Fruit fly (Drosophila melanogaster) whole organism, embryonic: ENCODE results near the gene CG16790.

ENCODE experiments used
- B-H2 ChIP-seq: fragments of 200-800 bp; sonication (Bioruptor generic); optimal IDR thresholded peaks from 2 replicates; lab custom pipeline; 2018; ENCODE audit warnings: missing biosample characterization, mild to moderate bottlenecking, missing genetic modification characterization
- CG10431 ChIP-seq: fragments of 200-800 bp; sonication (Bioruptor generic); optimal IDR thresholded peaks from 3 replicates; lab custom pipeline; 2018; ENCODE audit warnings: missing biosample characterization, mild to moderate bottlenecking, missing genetic modification characterization
- CG10543 ChIP-seq: fragments of 200-800 bp; sonication (Bioruptor generic); optimal IDR thresholded peaks from 3 replicates; lab custom pipeline; 2017; ENCODE audit warnings: missing biosample characterization, mild to moderate bottlenecking, missing genetic modification characterization, moderate library complexity
- CG11085 ChIP-seq: fragments of 200-800 bp; sonication (Bioruptor generic); IDR thresholded peaks from 2 replicates; pipeline ENCODE4 v1.3.6; 2022; ENCODE audit warnings: missing biosample characterization, missing genetic modification characterization
- CG11398 ChIP-seq: fragments of 200-800 bp; sonication (Bioruptor generic); optimal IDR thresholded peaks from 2 replicates; lab custom pipeline; 2016; ENCODE audit warnings: missing biosample characterization, missing genetic modification characterization
- CG11504 ChIP-seq: fragments of 200-800 bp; sonication (Bioruptor generic); optimal IDR thresholded peaks from 3 replicates; lab custom pipeline; 2019; ENCODE audit warnings: missing biosample characterization, mild to moderate bottlenecking, missing genetic modification characterization, moderate library complexity
- CG12155 ChIP-seq: fragments of 200-800 bp; sonication (Bioruptor generic); optimal IDR thresholded peaks from 3 replicates; lab custom pipeline; 2016; ENCODE audit warnings: missing biosample characterization, missing genetic modification characterization
- CG12391 ChIP-seq: fragments of 200-800 bp; sonication (Bioruptor generic); optimal IDR thresholded peaks from 3 replicates; lab custom pipeline; 2018; ENCODE audit warnings: missing biosample characterization, mild to moderate bottlenecking, missing genetic modification characterization, moderate library complexity
- CG12769 ChIP-seq: fragments of 200-800 bp; sonication (Bioruptor generic); optimal IDR thresholded peaks from 2 replicates; lab custom pipeline; 2019; ENCODE audit warnings: missing biosample characterization, mild to moderate bottlenecking, missing genetic modification characterization, moderate library complexity
- CG14441 ChIP-seq: fragments of 200-800 bp; sonication (Bioruptor generic); IDR thresholded peaks from 2 replicates; pipeline ENCODE4 v1.3.6; 2022; ENCODE audit warnings: missing biosample characterization, missing genetic modification characterization
- CG14860 ChIP-seq: fragments of 200-800 bp; sonication (Bioruptor generic); IDR thresholded peaks from 3 replicates; pipeline ENCODE4 v1.3.6; 2022; ENCODE audit warnings: missing biosample characterization, missing genetic modification characterization; ENCODE audit not compliant: partially characterized antibody
- CG17802 ChIP-seq: fragments of 200-800 bp; sonication (Bioruptor generic); optimal IDR thresholded peaks from 2 replicates; lab custom pipeline; 2018; ENCODE audit warnings: missing biosample characterization, mild to moderate bottlenecking, missing genetic modification characterization, moderate library complexity
- CG2199 ChIP-seq: fragments of 200-800 bp; sonication (Bioruptor generic); IDR thresholded peaks from 3 replicates; pipeline ENCODE4 v1.3.6; 2022; ENCODE audit warnings: missing biosample characterization, missing genetic modification characterization
- CG32767 ChIP-seq: fragments of 200-800 bp; sonication (Bioruptor generic); IDR thresholded peaks from 2 replicates; pipeline ENCODE4 v1.3.6; 2022; ENCODE audit warnings: missing biosample characterization, missing genetic modification characterization
- CG34224 ChIP-seq: fragments of 200-800 bp; sonication (Bioruptor generic); IDR thresholded peaks from 3 replicates; pipeline ENCODE4 v1.3.6; 2022; ENCODE audit warnings: missing biosample characterization, missing genetic modification characterization; ENCODE audit not compliant: partially characterized antibody
- CG43689 ChIP-seq: fragments of 200-800 bp; sonication (Bioruptor generic); IDR thresholded peaks from 2 replicates; pipeline ENCODE4 v1.3.6; 2022; ENCODE audit warnings: missing biosample characterization, missing genetic modification characterization
- CG4617 ChIP-seq: fragments of 200-800 bp; sonication (Bioruptor generic); optimal IDR thresholded peaks from 3 replicates; lab custom pipeline; 2016; ENCODE audit warnings: missing biosample characterization, missing genetic modification characterization, borderline replicate concordance
- CG6272 ChIP-seq: fragments of 200-800 bp; sonication (Bioruptor generic); IDR thresholded peaks from 2 replicates; pipeline ENCODE4 v1.3.6; 2022; ENCODE audit warnings: missing biosample characterization, missing genetic modification characterization
- CG6689 ChIP-seq: fragments of 200-800 bp; sonication (Bioruptor generic); IDR thresholded peaks from 2 replicates; pipeline ENCODE4 v1.3.6; 2022; ENCODE audit warnings: missing biosample characterization, missing genetic modification characterization
- CG6854 ChIP-seq: fragments of 200-800 bp; sonication (Bioruptor generic); optimal IDR thresholded peaks from 3 replicates; lab custom pipeline; 2017; ENCODE audit warnings: missing biosample characterization, mild to moderate bottlenecking, missing genetic modification characterization
- CG7928 ChIP-seq: fragments of 200-800 bp; sonication (Bioruptor generic); optimal IDR thresholded peaks from 2 replicates; lab custom pipeline; 2017; ENCODE audit warnings: missing biosample characterization, mild to moderate bottlenecking, missing genetic modification characterization
- CG7987 ChIP-seq: fragments of 200-800 bp; sonication (Bioruptor generic); optimal IDR thresholded peaks from 2 replicates; lab custom pipeline; 2018; ENCODE audit warnings: missing biosample characterization, mild to moderate bottlenecking, missing genetic modification characterization, moderate library complexity
- Dip3 ChIP-seq: fragments of 200-800 bp; sonication (Bioruptor generic); optimal IDR thresholded peaks from 3 replicates; lab custom pipeline; 2016; ENCODE audit warnings: missing biosample characterization, missing genetic modification characterization
- HLH4C ChIP-seq: fragments of 200-800 bp; sonication (Bioruptor generic); IDR thresholded peaks from 3 replicates; pipeline ENCODE4 v1.3.6; 2022; ENCODE audit warnings: missing biosample characterization, missing genetic modification characterization; ENCODE audit not compliant: partially characterized antibody
- Mad ChIP-seq: fragments of 200-800 bp; sonication (Bioruptor generic); optimal IDR thresholded peaks from 2 replicates; lab custom pipeline; 2016; ENCODE audit warnings: missing biosample characterization, missing genetic modification characterization
- Med ChIP-seq: fragments of 200-800 bp; sonication (Bioruptor generic); peaks from one replicate; lab custom pipeline; 2016; ENCODE audit warnings: missing biosample characterization, missing genetic modification characterization, mild to moderate bottlenecking, inconsistent platforms, moderate library complexity
- Myb ChIP-seq: fragments of 200-800 bp; sonication (Bioruptor generic); optimal IDR thresholded peaks from 2 replicates; lab custom pipeline; 2016; ENCODE audit warnings: missing biosample characterization, missing genetic modification characterization
- Rfx ChIP-seq: fragments of 200-800 bp; sonication (Bioruptor generic); IDR thresholded peaks from 2 replicates; pipeline ENCODE4 v1.3.6; 2022; ENCODE audit warnings: missing biosample characterization, missing genetic modification characterization
- ara ChIP-seq: fragments of 200-800 bp; sonication (Bioruptor generic); IDR thresholded peaks from 2 replicates; pipeline ENCODE4 v1.3.6; 2022; ENCODE audit warnings: missing biosample characterization, missing genetic modification characterization
- bowl ChIP-seq: fragments of 200-800 bp; sonication (Bioruptor generic); IDR thresholded peaks from 2 replicates; pipeline ENCODE4 v1.3.6; 2022; ENCODE audit warnings: missing biosample characterization, missing genetic modification characterization
- dmrt11E ChIP-seq: fragments of 200-800 bp; sonication (Bioruptor generic); optimal IDR thresholded peaks from 3 replicates; lab custom pipeline; 2018; ENCODE audit warnings: missing biosample characterization, mild to moderate bottlenecking, missing genetic modification characterization, moderate library complexity
- fd96Cb ChIP-seq: fragments of 200-800 bp; sonication (Bioruptor generic); optimal IDR thresholded peaks from 2 replicates; lab custom pipeline; 2018; ENCODE audit warnings: missing biosample characterization, mild to moderate bottlenecking, missing genetic modification characterization, moderate library complexity
- fru ChIP-seq: fragments of >200 bp; optimal IDR thresholded peaks from 2 replicates; lab custom pipeline; 2017
- fu2 ChIP-seq: fragments of 200-800 bp; sonication (Bioruptor generic); optimal IDR thresholded peaks from 2 replicates; lab custom pipeline; 2016; ENCODE audit warnings: missing biosample characterization, missing genetic modification characterization
- gcm ChIP-seq: fragments of 200-800 bp; sonication (Bioruptor generic); optimal IDR thresholded peaks from 2 replicates; lab custom pipeline; 2019; ENCODE audit warnings: missing biosample characterization, mild to moderate bottlenecking, missing genetic modification characterization, moderate library complexity
- gcm2 ChIP-seq: fragments of 200-800 bp; sonication (Bioruptor generic); optimal IDR thresholded peaks from 2 replicates; lab custom pipeline; 2016; ENCODE audit warnings: missing biosample characterization, missing genetic modification characterization
- gfzf ChIP-seq: fragments of 200-800 bp; sonication (Bioruptor generic); optimal IDR thresholded peaks from 2 replicates; lab custom pipeline; 2016; ENCODE audit warnings: missing biosample characterization, mild to moderate bottlenecking, missing genetic modification characterization, moderate library complexity
- grn ChIP-seq: fragments of 200-800 bp; sonication (Bioruptor generic); optimal IDR thresholded peaks from 3 replicates; lab custom pipeline; 2017; ENCODE audit warnings: missing biosample characterization, missing genetic modification characterization
- hkb ChIP-seq, 2 experiments: fragments of 200-800 bp in 1 of 2; fragments of >200 bp in 1 of 2; sonication (Bioruptor generic) in 1 of 2; IDR thresholded peaks in 1 of 2; optimal IDR thresholded peaks in 1 of 2; 2 replicates each; pipeline versions ENCODE4 v1.3.6 to Lab custom; 2017 to 2022; ENCODE audit warnings: missing biosample characterization in 1 of 2, missing genetic modification characterization in 1 of 2
- inv ChIP-seq: fragments of 200-800 bp; sonication (Bioruptor generic); IDR thresholded peaks from 2 replicates; pipeline ENCODE4 v1.3.6; 2022; ENCODE audit warnings: missing biosample characterization, missing genetic modification characterization; ENCODE audit not compliant: partially characterized antibody
- lilli ChIP-seq: fragments of 200-800 bp; sonication (Bioruptor generic); optimal IDR thresholded peaks from 3 replicates; lab custom pipeline; 2016; ENCODE audit warnings: missing biosample characterization, missing genetic modification characterization
- nerfin-1 ChIP-seq: fragments of 200-800 bp; sonication (Bioruptor generic); optimal IDR thresholded peaks from 3 replicates; lab custom pipeline; 2019; ENCODE audit warnings: missing biosample characterization, mild to moderate bottlenecking, missing genetic modification characterization, moderate library complexity
- p53 ChIP-seq: fragments of 200-800 bp; sonication (Bioruptor generic); optimal IDR thresholded peaks from 2 replicates; lab custom pipeline; 2016; ENCODE audit warnings: missing biosample characterization, missing genetic modification characterization
- pho ChIP-seq: fragments of 200-800 bp; sonication (Bioruptor generic); optimal IDR thresholded peaks from 2 replicates; lab custom pipeline; 2016; ENCODE audit warnings: missing biosample characterization, missing genetic modification characterization
- phol ChIP-seq: fragments of 200-800 bp; sonication (Bioruptor generic); optimal IDR thresholded peaks from 3 replicates; lab custom pipeline; 2018; ENCODE audit warnings: missing biosample characterization, mild to moderate bottlenecking, missing genetic modification characterization, moderate library complexity
- row ChIP-seq: fragments of 200-800 bp; sonication (Bioruptor generic); IDR thresholded peaks from 3 replicates; pipeline ENCODE4 v1.3.6; 2022; ENCODE audit warnings: missing biosample characterization, missing genetic modification characterization
- sima ChIP-seq: fragments of 200-800 bp; sonication (Bioruptor generic); optimal IDR thresholded peaks from 2 replicates; lab custom pipeline; 2016; ENCODE audit warnings: missing biosample characterization, missing genetic modification characterization
- unpg ChIP-seq: fragments of 200-800 bp; sonication (Bioruptor generic); optimal IDR thresholded peaks from 3 replicates; lab custom pipeline; 2018; ENCODE audit warnings: missing biosample characterization, mild to moderate bottlenecking, missing genetic modification characterization, moderate library complexity
- wor ChIP-seq: fragments of 200-800 bp; sonication (Bioruptor generic); IDR thresholded peaks from 2 replicates; pipeline ENCODE4 v1.3.6; 2022; ENCODE audit warnings: missing biosample characterization, missing genetic modification characterization
- yki ChIP-seq: fragments of >200 bp; optimal IDR thresholded peaks from 3 replicates; lab custom pipeline; 2018

The CG16790 gene

dm6 chr3R:9613124-9613523 is 43.1 kb upstream of the CG16790 start (continued):
- peak; percentile 59 for TF ChIP-seq phol
- peak; percentile 12 for TF ChIP-seq CG7928 (GFP tag; lab: Kevin White, UChicago)
- no peak for TF ChIP-seq CG2199
- no peak for TF ChIP-seq CG34224 (GFP tag; lab: Robert Waterston, UW)
- TF ChIP-seq CG4617 (GFP tag; lab: Kevin White, UChicago): no peak
- no peak for TF ChIP-seq ara (GFP tag; lab: Robert Waterston, UW)
- no peak for TF ChIP-seq sima (GFP tag; lab: Kevin White, UChicago)
- TF ChIP-seq CG43689 (GFP tag; lab: Robert Waterston, UW): no peak
- no peak for TF ChIP-seq CG6689 (GFP tag; lab: Robert Waterston, UW)
- peak; percentile 69 for TF ChIP-seq CG12769 (tag; lab: Kevin White, UChicago)
- no peak for TF ChIP-seq gfzf (GFP tag; lab: Kevin White, UChicago)
- peak; percentile 53; the same call in 1 of the 2 replicates for TF ChIP-seq CG32767 (GFP tag; lab: Robert Waterston, UW)
- TF ChIP-seq row (GFP tag; lab: Robert Waterston, UW): peak; percentile 64
- no peak for TF ChIP-seq CG6272 (GFP tag; lab: Robert Waterston, UW)
- TF ChIP-seq gcm2 (GFP tag; lab: Kevin White, UChicago): no peak
- no peak for TF ChIP-seq grn
- peak; percentile 81 for TF ChIP-seq lilli (GFP tag; lab: Kevin White, UChicago)
- no peak for TF ChIP-seq gcm
- TF ChIP-seq CG17802 (tag; lab: Kevin White, UChicago): no peak
- peak; percentile 83 for TF ChIP-seq CG11504 (tag; lab: Kevin White, UChicago)
- TF ChIP-seq dmrt11E (tag; lab: Kevin White, UChicago): peak; percentile 5
- TF ChIP-seq HLH4C (GFP tag; lab: Robert Waterston, UW): no peak
- TF ChIP-seq CG12155 (GFP tag; lab: Kevin White, UChicago): peak; percentile 22
- TF ChIP-seq CG14441 (GFP tag; lab: Robert Waterston, UW): peak; percentile 66
- peak; percentile 20 for TF ChIP-seq CG7987 (GFP tag; lab: Kevin White, UChicago)
- TF ChIP-seq unpg (GFP tag; lab: Kevin White, UChicago): peak; percentile 67
- TF ChIP-seq hkb (optimal IDR thresholded peaks at IDR 0.05; lab: Kevin White, UChicago): no peak
- TF ChIP-seq hkb (GFP tag; IDR thresholded peaks at IDR 0.05; lab: Robert Waterston, UW): peak; percentile 86
- TF ChIP-seq CG11398 (GFP tag; lab: Kevin White, UChicago): no peak
- no peak for TF ChIP-seq fru (lab: Kevin White, UChicago)
- TF ChIP-seq Myb: peak; percentile 30
- TF ChIP-seq CG10431 (GFP tag; lab: Kevin White, UChicago): no peak
- TF ChIP-seq nerfin-1 (tag; lab: Kevin White, UChicago): peak; percentile 13
- no peak for TF ChIP-seq bowl (GFP tag; lab: Robert Waterston, UW)
- TF ChIP-seq wor (GFP tag; lab: Robert Waterston, UW): no peak
- peak; percentile 64 for TF ChIP-seq CG12391 (tag; lab: Kevin White, UChicago)
- peak; percentile 96 for TF ChIP-seq Med (GFP tag; lab: Kevin White, UChicago)
- 0 out of 2 replicates have a peak, but pooled peaks have one; percentile 32 for TF ChIP-seq CG11085 (GFP tag; lab: Robert Waterston, UW)
- TF ChIP-seq p53 (GFP tag; lab: Kevin White, UChicago): peak; percentile 4
- TF ChIP-seq fd96Cb (tag; lab: Kevin White, UChicago): peak; percentile 66
- TF ChIP-seq inv (GFP tag; lab: Robert Waterston, UW): no peak
- TF ChIP-seq Mad (GFP tag; lab: Kevin White, UChicago): peak; percentile 15
- peak; percentile 43 for TF ChIP-seq CG6854 (GFP tag; lab: Kevin White, UChicago)
- no peak for TF ChIP-seq CG14860 (GFP tag; lab: Robert Waterston, UW)
- peak; percentile 31 for TF ChIP-seq Dip3 (GFP tag; lab: Kevin White, UChicago)
- TF ChIP-seq B-H2 (GFP tag; lab: Kevin White, UChicago): no peak
- TF ChIP-seq yki (lab: Kevin White, UChicago): no peak
- no peak for TF ChIP-seq CG10543 (GFP tag; lab: Kevin White, UChicago)
- peak; percentile 47 for TF ChIP-seq pho (GFP tag; lab: Kevin White, UChicago)
- no peak for TF ChIP-seq fu2 (GFP tag; lab: Kevin White, UChicago)
- peak; percentile 70 for TF ChIP-seq Rfx
